Worm (Caenorhabditis elegans): ENCODE results near the gene ntr-2.

Gene ntr-2

ce11 chrX:14973085-14973484 lies 44.3 kb upstream of the ntr-2 start:
- TF ChIP-seq unc-98 (GFP tag; IDR thresholded peaks at IDR 0.05) (no peak), ztf-11 (tag; optimal IDR thresholded peaks at IDR 0.05) (no peak), nhr-85 (tag) (peak; percentile 54), efl-1 (optimal IDR thresholded peaks at IDR 0.05) (no peak), efl-1 (GFP tag; optimal IDR thresholded peaks at IDR 0.05 in 1 of 2) (peak in 1 of 2 experiments; percentile 89), efl-3 (GFP tag; optimal IDR thresholded peaks at IDR 0.05) (no peak), ama-1 (optimal IDR thresholded peaks at IDR 0.05) (no peak), vab-15 (tag; optimal IDR thresholded peaks at IDR 0.05) (no peak), nhr-28 (tag; optimal IDR thresholded peaks at IDR 0.05) (no peak), rnt-1 (tag; optimal IDR thresholded peaks at IDR 0.05) (no peak), fkh-8 (tag; optimal IDR thresholded peaks at IDR 0.05) (no peak), ceh-8 (GFP tag; optimal IDR thresholded peaks at IDR 0.05) (no peak), pax-3 (tag; optimal IDR thresholded peaks at IDR 0.05) (no peak), fkh-10 (GFP tag; optimal IDR thresholded peaks at IDR 0.05) (no peak), tlp-1 (tag; optimal IDR thresholded peaks at IDR 0.05) (no peak)

DNA sequence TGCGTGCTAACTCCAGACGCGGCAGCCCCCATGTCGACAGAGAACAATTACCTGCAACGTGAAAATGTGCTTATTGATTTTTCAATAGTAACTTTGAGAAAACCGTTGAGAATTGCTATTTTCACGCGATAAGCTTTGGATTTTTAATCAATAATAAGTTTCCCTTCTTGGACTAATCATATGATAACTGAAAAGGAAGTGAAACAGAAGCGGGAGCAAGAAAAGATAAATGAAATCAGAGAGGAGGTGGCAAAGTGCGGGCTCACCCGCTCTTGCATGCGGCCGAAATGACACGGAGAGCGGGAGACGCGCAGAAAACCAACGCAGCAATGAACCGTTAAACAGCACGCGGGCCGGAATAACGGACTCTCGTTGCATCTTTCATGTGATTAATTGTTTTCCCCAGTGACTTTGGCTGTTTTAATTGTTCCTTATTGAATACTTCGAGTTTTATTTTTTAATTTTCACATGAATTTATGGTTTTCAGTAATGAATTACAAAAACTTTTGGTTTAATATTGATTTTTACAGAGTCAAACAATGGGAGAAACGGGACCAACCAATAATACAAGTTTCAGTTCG lies 41.6 kb upstream of the ntr-2 start, which contains the start of the genes flwr-1 and tbc-1:
Gene flwr-1 (minus strand): TSS at position 51 of the 581 bp plus-strand sequence.
Gene tbc-1 (plus strand): TSS at position 531 of the 581 bp plus-strand sequence.
- TF ChIP-seq blmp-1 (tag; optimal IDR thresholded peaks at IDR 0.05) (no peak), fkh-10 (GFP tag; optimal IDR thresholded peaks at IDR 0.05) (no peak), sox-4 (tag; optimal IDR thresholded peaks at IDR 0.05) (no peak), lin-15B (tag; optimal IDR thresholded peaks at IDR 0.05) (peak; percentile 2), ceh-90 (tag; optimal IDR thresholded peaks at IDR 0.05) (no peak), unc-62 (GFP tag; optimal IDR thresholded peaks at IDR 0.05) (no peak), alr-1 (tag; optimal IDR thresholded peaks at IDR 0.05; ENCODE audit: borderline replicate concordance) (no peak), ceh-82 (tag; optimal IDR thresholded peaks at IDR 0.05) (peak in 1 of 3 experiments; percentile 62), unc-98 (GFP tag; IDR thresholded peaks at IDR 0.05) (no peak), fkh-4 (tag; optimal IDR thresholded peaks at IDR 0.05; ENCODE audit: borderline replicate concordance) (no peak), C34B4.2 (tag; optimal IDR thresholded peaks at IDR 0.05) (no peak), ces-1 (GFP tag; optimal IDR thresholded peaks at IDR 0.05) (no peak), sptf-1 (tag; optimal IDR thresholded peaks at IDR 0.05) (no peak), elt-2 (tag; optimal IDR thresholded peaks at IDR 0.05) (no peak), snu-23 (GFP tag; optimal IDR thresholded peaks at IDR 0.05) (peak; percentile 49), lin-14 (GFP tag; optimal IDR thresholded peaks at IDR 0.05) (peak; percentile 53), fos-1 (tag; optimal IDR thresholded peaks at IDR 0.05) (peak; percentile 30), jun-1 (tag; optimal IDR thresholded peaks at IDR 0.05) (no peak), nhr-85 (tag) (no peak), dpl-1 (GFP tag; optimal IDR thresholded peaks at IDR 0.05) (peak in 1 of 3 experiments; percentile 32), ztf-11 (tag; optimal IDR thresholded peaks at IDR 0.05) (no peak), lir-3 (tag; optimal IDR thresholded peaks at IDR 0.05; ENCODE audit: poor library complexity) (no peak), ceh-88 (GFP tag; IDR thresholded peaks at IDR 0.05) (no peak), nhr-11 (tag; optimal IDR thresholded peaks at IDR 0.05) (no peak), isw-1 (GFP tag; IDR thresholded peaks at IDR 0.05) (no peak), nhr-76 (tag; optimal IDR thresholded peaks at IDR 0.05) (no peak), skn-1 (tag; optimal IDR thresholded peaks at IDR 0.05) (peak; percentile 34), ets-5 (GFP tag; IDR thresholded peaks at IDR 0.05) (no peak), hpl-2 (GFP tag; optimal IDR thresholded peaks at IDR 0.05) (no peak), C16A3.4 (tag; optimal IDR thresholded peaks at IDR 0.05) (no peak), nhr-237 (tag; optimal IDR thresholded peaks at IDR 0.05) (no peak), pag-3 (tag; optimal IDR thresholded peaks at IDR 0.05; ENCODE audit: borderline replicate concordance, insufficient read depth) (no peak), lin-39 (tag; optimal IDR thresholded peaks at IDR 0.05) (no peak), fkh-8 (tag; optimal IDR thresholded peaks at IDR 0.05) (peak; percentile 51), xbp-1 (tag; optimal IDR thresholded peaks at IDR 0.05) (peak; percentile 41), irx-1 (tag; optimal IDR thresholded peaks at IDR 0.05) (no peak), nhr-71 (tag; optimal IDR thresholded peaks at IDR 0.05) (peak; percentile 55), unc-86 (tag; optimal IDR thresholded peaks at IDR 0.05) (no peak), dsc-1 (tag; optimal IDR thresholded peaks at IDR 0.05) (peak; percentile 37), F16B12.6 (tag; optimal IDR thresholded peaks at IDR 0.05) (no peak), aly-2 (tag; optimal IDR thresholded peaks at IDR 0.05) (no peak), C04F5.9 (tag; optimal IDR thresholded peaks at IDR 0.05) (no peak)
